Fruit fly (Drosophila melanogaster): ENCODE measurements around the gene CG7824.

CG7824 gene

dm6 chr3R:29830925-29831324, 27.8 kb downstream of the CG7824 start (continued):
- peak in 1 of 3 experiments; percentile 29 for TF ChIP-seq Stat92E (GFP tag; optimal IDR thresholded peaks at IDR 0.05)
- TF ChIP-seq CG7357 (GFP tag; IDR thresholded peaks at IDR 0.05): no peak
- TF ChIP-seq Ets97D (GFP tag; optimal IDR thresholded peaks at IDR 0.05): no peak
- no peak for TF ChIP-seq CG4282 (GFP tag; optimal IDR thresholded peaks at IDR 0.05)
- no peak for TF ChIP-seq sima (GFP tag; optimal IDR thresholded peaks at IDR 0.05)
- TF ChIP-seq E2f2 (GFP tag; IDR thresholded peaks at IDR 0.05): no peak
- TF ChIP-seq crol (GFP tag; IDR thresholded peaks at IDR 0.05): no peak
- no peak for TF ChIP-seq gcm2 (GFP tag; optimal IDR thresholded peaks at IDR 0.05)
- TF ChIP-seq trh (GFP tag; optimal IDR thresholded peaks at IDR 0.05): no peak
- TF ChIP-seq gro (GFP tag; optimal IDR thresholded peaks at IDR 0.05): no peak
- TF ChIP-seq Fer2 (tag; optimal IDR thresholded peaks at IDR 0.05): no peak
- no peak for TF ChIP-seq crp (GFP tag; optimal IDR thresholded peaks at IDR 0.05)
- no peak for TF ChIP-seq Bteb2 (GFP tag; optimal IDR thresholded peaks at IDR 0.05)
- peak; percentile 84 for TF ChIP-seq sens (GFP tag)
- no peak for TF ChIP-seq exex (tag; optimal IDR thresholded peaks at IDR 0.05)
- no peak for TF ChIP-seq CG10321 (GFP tag; IDR thresholded peaks at IDR 0.05)
- TF ChIP-seq br (optimal IDR thresholded peaks at IDR 0.05): no peak
- TF ChIP-seq bsh (GFP tag; optimal IDR thresholded peaks at IDR 0.05): no peak
- TF ChIP-seq Dfd (GFP tag; optimal IDR thresholded peaks at IDR 0.05): no peak
- TF ChIP-seq BtbVII (GFP tag; optimal IDR thresholded peaks at IDR 0.05): peak; percentile 45
- TF ChIP-seq rib (GFP tag; IDR thresholded peaks at IDR 0.05): no peak
- no peak for TF ChIP-seq CG13424 (tag; optimal IDR thresholded peaks at IDR 0.05)
- peak; percentile 40 for TF ChIP-seq CG12104 (GFP tag; optimal IDR thresholded peaks at IDR 0.05)
- TF ChIP-seq dmrt11E (tag; optimal IDR thresholded peaks at IDR 0.05): peak; percentile 18
- TF ChIP-seq Poxn (GFP tag; IDR thresholded peaks at IDR 0.05): no peak
- TF ChIP-seq CG12236 (GFP tag; optimal IDR thresholded peaks at IDR 0.05): no peak
- no peak for TF ChIP-seq sisA (GFP tag; IDR thresholded peaks at IDR 0.05)
- TF ChIP-seq CHES-1-like (GFP tag; optimal IDR thresholded peaks at IDR 0.05): no peak
- TF ChIP-seq esg (GFP tag; conservative IDR thresholded peaks at IDR 0.05): no peak
- no peak for TF ChIP-seq ash1 (GFP tag; optimal IDR thresholded peaks at IDR 0.05)
- TF ChIP-seq CG2129 (GFP tag; IDR thresholded peaks at IDR 0.05; ENCODE audit: partially characterized antibody): no peak
- TF ChIP-seq da (GFP tag; optimal IDR thresholded peaks at IDR 0.05): no peak
- no peak for TF ChIP-seq CG14965 (GFP tag; optimal IDR thresholded peaks at IDR 0.05; ENCODE audit: borderline replicate concordance)
- TF ChIP-seq CG32767 (GFP tag; IDR thresholded peaks at IDR 0.05): no peak
- no peak for TF ChIP-seq Ada2b (GFP tag; IDR thresholded peaks at IDR 0.05)
- TF ChIP-seq CG9932 (GFP tag; IDR thresholded peaks at IDR 0.05): no peak
- TF ChIP-seq kay (GFP tag; optimal IDR thresholded peaks at IDR 0.05): no peak
- no peak for TF ChIP-seq CG7745 (tag; optimal IDR thresholded peaks at IDR 0.05)
- no peak for TF ChIP-seq hth (optimal IDR thresholded peaks at IDR 0.05)
- TF ChIP-seq Vsx1 (GFP tag; optimal IDR thresholded peaks at IDR 0.05): no peak
- TF ChIP-seq CG31441 (GFP tag; IDR thresholded peaks at IDR 0.05): no peak; the same call in 1 of the 2 replicates
- TF ChIP-seq Chrac-16 (GFP tag; optimal IDR thresholded peaks at IDR 0.05): no peak
- no peak for TF ChIP-seq tup (GFP tag; optimal IDR thresholded peaks at IDR 0.05)
- TF ChIP-seq scrt (GFP tag; optimal IDR thresholded peaks at IDR 0.05): no peak
- TF ChIP-seq CG1832 (GFP tag; optimal IDR thresholded peaks at IDR 0.05): no peak
- TF ChIP-seq Max (GFP tag; optimal IDR thresholded peaks at IDR 0.05): no peak
- no peak for TF ChIP-seq CG31388 (GFP tag; optimal IDR thresholded peaks at IDR 0.05)
- TF ChIP-seq CG13296 (GFP tag; optimal IDR thresholded peaks at IDR 0.05): no peak
- TF ChIP-seq Meics (GFP tag; optimal IDR thresholded peaks at IDR 0.05): peak; percentile 19
- TF ChIP-seq Dip2 (GFP tag; IDR thresholded peaks at IDR 0.05): no peak
- TF ChIP-seq Drgx (GFP tag; IDR thresholded peaks at IDR 0.05): no peak
- TF ChIP-seq CG34376 (GFP tag; optimal IDR thresholded peaks at IDR 0.05): no peak
- TF ChIP-seq ab (GFP tag; optimal IDR thresholded peaks at IDR 0.05): no peak
